Worm (Caenorhabditis elegans): Measurements from ENCODE around the gene Y105C5B.1413.
"Not testable (repeated sequence)": the region's sequence is repeated elsewhere in the genome, so short reads cannot be mapped to it uniquely, and the experiment has no call there.

DNA sequence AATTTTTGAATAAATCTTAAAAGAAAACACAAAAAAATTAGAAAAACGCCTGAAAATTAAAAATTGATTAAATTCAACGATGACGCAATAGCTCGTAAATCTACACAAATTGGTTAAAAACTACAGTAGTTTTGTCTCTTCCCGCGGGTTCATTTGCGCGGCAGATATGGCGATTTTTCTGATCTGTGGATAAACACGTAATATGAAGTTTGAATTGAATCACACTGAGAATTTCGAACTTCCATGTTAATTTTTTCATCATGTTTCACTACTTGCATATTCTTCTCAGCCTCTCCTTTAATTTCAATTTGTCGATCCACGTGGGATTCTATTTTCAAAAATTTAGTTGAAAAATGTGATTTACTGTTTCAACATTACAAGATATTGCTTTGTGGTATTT lies 17.1 kb downstream of the Y105C5B.1413 start:
- TF ChIP-seq bed-3 (GFP tag; optimal IDR thresholded peaks at IDR 0.05); ces-1 (GFP tag; optimal IDR thresholded peaks at IDR 0.05); sem-2 (GFP tag; optimal IDR thresholded peaks at IDR 0.05); pha-4 (tag; optimal IDR thresholded peaks at IDR 0.05); elt-1 (tag; optimal IDR thresholded peaks at IDR 0.05; ENCODE audit: borderline replicate concordance, insufficient read depth); nhr-76 (tag; optimal IDR thresholded peaks at IDR 0.05); ceh-83 (GFP tag; optimal IDR thresholded peaks at IDR 0.05): not testable (repeated sequence)
